Fruit fly (Drosophila melanogaster) whole organism, wandering third instar larva: ENCODE data around the gene CG3123.

Source experiments
- Abd-B ChIP-seq: fragments of >200 bp; optimal IDR thresholded peaks from 2 replicates; lab custom pipeline; 2017; ENCODE audit warnings: missing biosample characterization, missing genetic modification characterization
- Dfd ChIP-seq: fragments of >200 bp; optimal IDR thresholded peaks from 2 replicates; lab custom pipeline; 2017; ENCODE audit warnings: missing biosample characterization, missing genetic modification characterization
- Hr78 ChIP-seq: fragments of >200 bp; optimal IDR thresholded peaks from 2 replicates; lab custom pipeline; 2017; ENCODE audit warnings: missing biosample characterization, missing genetic modification characterization
- dl ChIP-seq, 2 experiments: fragments of 175-275, 200-275 bp in 1 of 2; fragments of 200-275 bp in 1 of 2; sonication (Bioruptor generic); optimal IDR thresholded peaks; lab custom pipeline; 2018; ENCODE audit warnings: mild to moderate bottlenecking in 2 of 2, missing biosample characterization in 2 of 2, missing genetic modification characterization in 2 of 2, moderate library complexity in 2 of 2; ENCODE audit not compliant: partially characterized antibody in 2 of 2, insufficient read depth in 1 of 2
- h ChIP-seq: fragments of 200-800 bp; sonication (Bioruptor generic); optimal IDR thresholded peaks from 3 replicates; lab custom pipeline; 2016; ENCODE audit warnings: missing biosample characterization, mild to moderate bottlenecking, missing genetic modification characterization

- no peak for TF ChIP-seq Abd-B (GFP tag; lab: Kevin White, UChicago)
- no peak for TF ChIP-seq Dfd (GFP tag; lab: Kevin White, UChicago)
- TF ChIP-seq dl (GFP tag; optimal IDR thresholded peaks at IDR 0.05; lab: Kevin White, UChicago; ENCODE audit: insufficient read depth in 1 of 2, partially characterized antibody in 2 of 2): no peak
- TF ChIP-seq Hr78 (GFP tag; lab: Kevin White, UChicago): no peak
- TF ChIP-seq h (GFP tag; lab: Kevin White, UChicago): no peak
Measured at dm6 chr2L:2862621-2862962, 37.3 kb upstream of the CG3123 start.
